Worm (Caenorhabditis elegans): ENCODE measurements around the gene Y12A6A.1.

- TF ChIP-seq ceh-22 (tag; optimal IDR thresholded peaks at IDR 0.05): no peak
- no peak for TF ChIP-seq ama-1 (optimal IDR thresholded peaks at IDR 0.05)
Measured at ce11 chrX:13600136-13600535, 21.4 kb downstream of the Y12A6A.1 start, which contains the start of gene F54B11.7.
